Worm (Caenorhabditis elegans) whole organism, mixed stage, embryonic: ENCODE measurements around the gene F49H6.15.

ENCODE experiments used
- bed-3 ChIP-seq: fragments of 200-800 bp; sonication (Bioruptor generic); optimal IDR thresholded peaks from 3 replicates; lab custom pipeline; 2018; ENCODE audit warnings: mild to moderate bottlenecking, missing genetic modification characterization, moderate library complexity, missing compliant biosample characterization
- elt-1 ChIP-seq: sonication (generic microtip); optimal IDR thresholded peaks from 2 replicates; lab custom pipeline; 2017; ENCODE audit warnings: missing genetic modification characterization, mild to moderate bottlenecking, missing compliant biosample characterization, antibody characterized with exemption, moderate library complexity, borderline replicate concordance; ENCODE audit not compliant: insufficient read depth
- nhr-28 ChIP-seq: fragments of 150-350 bp; optimal IDR thresholded peaks from 2 replicates; lab custom pipeline; 2014; ENCODE audit warnings: missing biosample characterization, missing genetic modification characterization
- pha-4 ChIP-seq: fragments of 150-350 bp; optimal IDR thresholded peaks from 2 replicates; lab custom pipeline; 2018; ENCODE audit warnings: missing biosample characterization, missing genetic modification reagents, missing genetic modification characterization
- snpc-4 ChIP-seq: fragments of 150-350 bp; optimal IDR thresholded peaks from 2 replicates; lab custom pipeline; 2014; ENCODE audit warnings: missing biosample characterization, missing genetic modification characterization
- unc-39 ChIP-seq: fragments of 150-350 bp; optimal IDR thresholded peaks from 2 replicates; lab custom pipeline; 2014; ENCODE audit warnings: missing biosample characterization, missing genetic modification characterization
- unc-62 ChIP-seq: fragments of 150-350 bp; optimal IDR thresholded peaks from 2 replicates; lab custom pipeline; 2014; ENCODE audit warnings: missing biosample characterization, missing genetic modification reagents, missing genetic modification characterization

ce11 chrV:17014050-17014449, 12.1 kb downstream of the F49H6.15 start, which contains the start of gene clc-13:
- TF ChIP-seq elt-1 (tag; lab: Kevin White, UChicago) (no peak), pha-4 (tag; lab: Kevin White, UChicago) (no peak), nhr-28 (no peak), snpc-4 (tag; lab: Kevin White, UChicago) (no peak), unc-62 (GFP tag; lab: Kevin White, UChicago) (no peak), unc-39 (tag; lab: Kevin White, UChicago) (no peak), bed-3 (no peak)
